Worm (Caenorhabditis elegans): ENCODE results near the gene nnt-1.

- no peak for TF ChIP-seq nhr-28 (tag; optimal IDR thresholded peaks at IDR 0.05)
- no peak for TF ChIP-seq mab-9 (GFP tag; IDR thresholded peaks at IDR 0.05)
- TF ChIP-seq efl-3 (GFP tag; optimal IDR thresholded peaks at IDR 0.05), result no peak
- TF ChIP-seq ztf-4 (tag; optimal IDR thresholded peaks at IDR 0.05), result no peak
- no peak for TF ChIP-seq fkh-10 (GFP tag; optimal IDR thresholded peaks at IDR 0.05)
- no peak for TF ChIP-seq lir-3 (tag; optimal IDR thresholded peaks at IDR 0.05; ENCODE audit: poor library complexity)
- TF ChIP-seq lin-39 (tag; optimal IDR thresholded peaks at IDR 0.05), result no peak
- TF ChIP-seq unc-130 (tag; optimal IDR thresholded peaks at IDR 0.05), result no peak
- TF ChIP-seq lin-35 (GFP tag; optimal IDR thresholded peaks at IDR 0.05), result peak in 1 of 2 experiments; percentile 19
- TF ChIP-seq lin-13 (GFP tag; optimal IDR thresholded peaks at IDR 0.05), result no peak
Observed at ce11 chrX:6129277-6129676, 7.2 kb downstream of the nnt-1 start.
